Worm (Caenorhabditis elegans): ENCODE measurements around the gene nhx-5.

ce11 chrX:10532180-10532833 is 44.4 kb upstream of the nhx-5 start:
- TF ChIP-seq tbx-2 (tag; optimal IDR thresholded peaks at IDR 0.05), result no peak
- TF ChIP-seq ZK546.5 (tag; optimal IDR thresholded peaks at IDR 0.05), result no peak
